Worm (Caenorhabditis elegans) whole organism, L4 larva: ENCODE results near the gene tmem-145.

ENCODE experiments used
- D1046.2 ChIP-seq: fragments of 200-800 bp; sonication (Bioruptor generic); IDR thresholded peaks from 2 replicates; pipeline ENCODE4 v1.3.6; 2022; ENCODE audit warnings: missing genetic modification characterization, missing compliant biosample characterization
- aly-2 ChIP-seq: sonication (generic microtip); optimal IDR thresholded peaks from 2 replicates; lab custom pipeline; 2018; ENCODE audit warnings: missing biosample characterization, missing genetic modification characterization
- cey-2 ChIP-seq: sonication (generic microtip); optimal IDR thresholded peaks from 3 replicates; lab custom pipeline; 2017; ENCODE audit warnings: missing genetic modification characterization, mild to moderate bottlenecking, missing compliant biosample characterization, antibody characterized with exemption, borderline replicate concordance; ENCODE audit not compliant: insufficient read depth
- fkh-10 ChIP-seq: fragments of 150-350 bp; optimal IDR thresholded peaks from 2 replicates; lab custom pipeline; 2014; ENCODE audit warnings: missing biosample characterization, missing genetic modification reagents, missing genetic modification characterization
- fos-1 ChIP-seq: fragments of 150-350 bp; optimal IDR thresholded peaks from 2 replicates; lab custom pipeline; 2014; ENCODE audit warnings: missing biosample characterization, missing genetic modification characterization
- lim-7 ChIP-seq: fragments of 200-800 bp; sonication (Bioruptor generic); IDR thresholded peaks from 2 replicates; pipeline ENCODE4 v1.3.6; 2022; ENCODE audit warnings: missing genetic modification characterization, missing compliant biosample characterization
- lin-39 ChIP-seq: fragments of 150-350 bp; optimal IDR thresholded peaks from 2 replicates; lab custom pipeline; 2014; ENCODE audit warnings: missing biosample characterization, missing genetic modification reagents, missing genetic modification characterization
- madf-9 ChIP-seq: fragments of 200-800 bp; sonication (Bioruptor generic); conservative IDR thresholded peaks from 2 replicates; pipeline ENCODE4 v1.3.6; 2022; ENCODE audit warnings: missing genetic modification reagents, missing genetic modification characterization, missing compliant biosample characterization
- mxl-2 ChIP-seq: fragments of 200-800 bp; sonication (Bioruptor generic); conservative IDR thresholded peaks from 2 replicates; pipeline ENCODE4 v1.3.6; 2022; ENCODE audit warnings: missing genetic modification reagents, missing genetic modification characterization, missing compliant biosample characterization
- nhr-41 ChIP-seq: fragments of 200-800 bp; sonication (Bioruptor generic); IDR thresholded peaks from 2 replicates; pipeline ENCODE4 v1.3.6; 2022; ENCODE audit warnings: missing genetic modification reagents, missing genetic modification characterization, missing compliant biosample characterization
- nhr-76 ChIP-seq: fragments of 150-350 bp; optimal IDR thresholded peaks from 2 replicates; lab custom pipeline; 2014; ENCODE audit warnings: missing biosample characterization, missing genetic modification characterization
- unc-130 ChIP-seq: sonication (generic microtip); optimal IDR thresholded peaks from 2 replicates; lab custom pipeline; 2016; ENCODE audit warnings: missing genetic modification reagents, missing genetic modification characterization, missing compliant biosample characterization
- unc-39 ChIP-seq: sonication (generic microtip); optimal IDR thresholded peaks from 2 replicates; lab custom pipeline; 2017; ENCODE audit warnings: missing biosample characterization, missing genetic modification characterization
- unc-62 ChIP-seq, 3 experiments: fragments of 150-350 bp in 1 of 3; sonication (generic microtip); optimal IDR thresholded peaks in 2 of 3; peaks in 1 of 3; 1 replicate in 1 of 3; 2 replicates in 2 of 3; lab custom pipeline; 2014 to 2017; ENCODE audit warnings: missing biosample characterization in 3 of 3, missing genetic modification characterization in 3 of 3, missing genetic modification reagents in 3 of 3, missing genotype in 1 of 3

DNA sequence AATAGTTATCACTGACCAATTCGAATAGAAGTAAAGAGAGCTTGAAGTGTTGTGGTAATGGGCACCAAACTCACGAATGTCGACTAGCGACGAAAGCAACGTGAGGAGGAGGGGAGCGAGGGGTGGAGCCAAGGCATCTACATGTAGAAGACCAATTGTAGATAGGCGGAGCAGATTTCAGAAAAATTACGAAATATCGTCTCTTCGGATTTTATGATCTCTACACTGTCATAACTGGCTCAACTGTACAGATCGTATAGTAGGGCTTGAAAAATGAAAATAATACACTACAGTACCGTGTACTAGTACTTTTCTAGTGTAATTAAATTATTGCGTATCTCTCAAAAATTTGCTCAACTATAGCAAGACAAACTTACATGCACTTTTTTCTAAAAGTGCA lies 19.4 kb upstream of the tmem-145 start, which contains the start of gene W03G11.4:
- TF ChIP-seq D1046.2 (no peak), nhr-41 (no peak), lin-39 (tag; lab: Kevin White, UChicago) (no peak), unc-62 (GFP tag; optimal IDR thresholded peaks at IDR 0.05 in 1 of 2; lab: Kevin White, UChicago) (peak in 1 of 2 experiments; percentile 83), unc-62 (tag; optimal IDR thresholded peaks at IDR 0.05; lab: Kevin White, UChicago) (no peak), mxl-2 (GFP tag; lab: Robert Waterston, UW) (no peak), lim-7 (GFP tag; lab: Robert Waterston, UW) (no peak), madf-9 (no peak), unc-39 (tag; lab: Kevin White, UChicago) (no peak), aly-2 (no peak), unc-130 (no peak), nhr-76 (tag; lab: Kevin White, UChicago) (no peak), cey-2 (no peak), fos-1 (tag; lab: Kevin White, UChicago) (no peak), fkh-10 (GFP tag; lab: Kevin White, UChicago) (no peak)
